Fruit fly (Drosophila melanogaster) whole organism, prepupa: ENCODE results near the gene Idua.

ENCODE experiments used
- Blimp-1 ChIP-seq: fragments of 200-800 bp; sonication (Bioruptor generic); optimal IDR thresholded peaks from 3 replicates; lab custom pipeline; 2017; ENCODE audit warnings: missing biosample characterization, missing genetic modification characterization, mild to moderate bottlenecking, moderate library complexity, missing genetic modification reagents
- CG10631 ChIP-seq: fragments of 200-800 bp; sonication (Bioruptor generic); optimal IDR thresholded peaks from 2 replicates; lab custom pipeline; 2016; ENCODE audit warnings: missing biosample characterization, missing genetic modification characterization
- CG10669 ChIP-seq: fragments of 200-800 bp; sonication (Bioruptor generic); optimal IDR thresholded peaks from 3 replicates; lab custom pipeline; 2018; ENCODE audit warnings: missing biosample characterization, mild to moderate bottlenecking, missing genetic modification characterization, moderate library complexity
- CG11294 ChIP-seq: fragments of 200-800 bp; sonication (Bioruptor generic); IDR thresholded peaks from 2 replicates; pipeline ENCODE4 v1.3.6; 2022; ENCODE audit warnings: missing biosample characterization, missing genetic modification characterization
- CG11762 ChIP-seq: fragments of 200-800 bp; sonication (Bioruptor generic); optimal IDR thresholded peaks from 3 replicates; lab custom pipeline; 2016; ENCODE audit warnings: missing biosample characterization, missing genetic modification characterization; ENCODE audit not compliant: insufficient read depth
- CG11902 ChIP-seq: fragments of 200-800 bp; sonication (Bioruptor generic); optimal IDR thresholded peaks from 3 replicates; lab custom pipeline; 2016; ENCODE audit warnings: missing biosample characterization, missing genetic modification characterization
- CG3032 ChIP-seq: fragments of 200-800 bp; optimal IDR thresholded peaks from 2 replicates; lab custom pipeline; 2019; ENCODE audit warnings: missing biosample characterization, mild to moderate bottlenecking, missing genetic modification characterization, moderate library complexity
- CG3919 ChIP-seq: fragments of 200-800 bp; sonication (Bioruptor generic); optimal IDR thresholded peaks from 3 replicates; lab custom pipeline; 2016; ENCODE audit warnings: missing biosample characterization, missing genetic modification characterization
- CG4318 ChIP-seq: fragments of 200-800 bp; sonication (Bioruptor generic); optimal IDR thresholded peaks from 3 replicates; lab custom pipeline; 2017; ENCODE audit warnings: missing biosample characterization, mild to moderate bottlenecking, missing genetic modification characterization
- CG6163 ChIP-seq: fragments of 200-800 bp; sonication (Bioruptor generic); IDR thresholded peaks from 3 replicates; pipeline ENCODE4 v1.3.6; 2022; ENCODE audit warnings: missing biosample characterization, missing genetic modification characterization
- CG6276 ChIP-seq: fragments of 200-800 bp; sonication (Bioruptor generic); optimal IDR thresholded peaks from 2 replicates; lab custom pipeline; 2017; ENCODE audit warnings: missing biosample characterization, mild to moderate bottlenecking, missing genetic modification characterization
- CG7368 ChIP-seq: fragments of 200-800 bp; sonication (Bioruptor generic); optimal IDR thresholded peaks from 3 replicates; lab custom pipeline; 2016; ENCODE audit warnings: missing biosample characterization, missing genetic modification characterization
- CG8119 ChIP-seq: fragments of 200-800 bp; sonication (Bioruptor generic); IDR thresholded peaks from 3 replicates; pipeline ENCODE4 v1.3.6; 2022; ENCODE audit warnings: missing biosample characterization, missing genetic modification characterization
- CG8319 ChIP-seq: fragments of 200-800 bp; sonication (Bioruptor generic); optimal IDR thresholded peaks from 3 replicates; lab custom pipeline; 2016; ENCODE audit warnings: missing biosample characterization, missing genetic modification characterization
- Eip75B ChIP-seq: fragments of 200-800 bp; sonication (Bioruptor generic); optimal IDR thresholded peaks from 3 replicates; lab custom pipeline; 2016; ENCODE audit warnings: missing biosample characterization, missing genetic modification characterization
- Eip78C ChIP-seq: fragments of 200-800 bp; sonication (Bioruptor generic); peaks from one replicate; lab custom pipeline; 2016; ENCODE audit warnings: missing biosample characterization, missing genetic modification characterization
- Ets21C ChIP-seq: fragments of 200-800 bp; sonication (Bioruptor generic); optimal IDR thresholded peaks from 3 replicates; lab custom pipeline; 2016; ENCODE audit warnings: missing biosample characterization, missing genetic modification characterization
- Ets96B ChIP-seq: fragments of 200-800 bp; optimal IDR thresholded peaks from 2 replicates; lab custom pipeline; 2019; ENCODE audit warnings: missing biosample characterization, mild to moderate bottlenecking, missing genetic modification characterization, moderate library complexity
- Gug ChIP-seq: fragments of 200-800 bp; sonication (Bioruptor generic); IDR thresholded peaks from 2 replicates; pipeline ENCODE4 v1.3.6; 2022; ENCODE audit warnings: missing biosample characterization, missing genetic modification characterization
- Hr38 ChIP-seq: sonication (Bioruptor generic); optimal IDR thresholded peaks from 2 replicates; lab custom pipeline; 2016; ENCODE audit warnings: missing biosample characterization, missing genetic modification characterization
- Hr39 ChIP-seq: fragments of 200-800 bp; sonication (Bioruptor generic); optimal IDR thresholded peaks from 2 replicates; lab custom pipeline; 2016; ENCODE audit warnings: missing biosample characterization, missing genetic modification characterization
- Hr4 ChIP-seq: fragments of 200-800 bp; sonication (Bioruptor generic); optimal IDR thresholded peaks from 3 replicates; lab custom pipeline; 2016; ENCODE audit warnings: missing biosample characterization, missing genetic modification characterization
- Lpt ChIP-seq: fragments of 200-800 bp; sonication (Bioruptor generic); optimal IDR thresholded peaks from 3 replicates; lab custom pipeline; 2016; ENCODE audit warnings: missing biosample characterization, missing genetic modification characterization
- Met ChIP-seq: fragments of 200-800 bp; sonication (Bioruptor generic); optimal IDR thresholded peaks from 3 replicates; lab custom pipeline; 2016; ENCODE audit warnings: missing biosample characterization, missing genetic modification characterization
- Sox15 ChIP-seq: fragments of 200-800 bp; sonication (Bioruptor generic); optimal IDR thresholded peaks from 3 replicates; lab custom pipeline; 2016; ENCODE audit warnings: missing biosample characterization, missing genetic modification characterization
- dac ChIP-seq: fragments of 200-800 bp; sonication (Bioruptor generic); optimal IDR thresholded peaks from 2 replicates; lab custom pipeline; 2017; ENCODE audit warnings: missing biosample characterization, mild to moderate bottlenecking, missing genetic modification characterization
- eg ChIP-seq: fragments of 200-800 bp; sonication (Bioruptor generic); IDR thresholded peaks from 3 replicates; pipeline ENCODE4 v1.3.6; 2022; ENCODE audit warnings: missing biosample characterization, missing genetic modification characterization
- esn ChIP-seq: fragments of 200-800 bp; sonication (Bioruptor generic); optimal IDR thresholded peaks from 2 replicates; lab custom pipeline; 2016; ENCODE audit warnings: missing biosample characterization, mild to moderate bottlenecking, missing genetic modification characterization, moderate library complexity
- fd59A ChIP-seq: fragments of 200-800 bp; sonication (Bioruptor generic); optimal IDR thresholded peaks from 2 replicates; lab custom pipeline; 2017; ENCODE audit warnings: missing biosample characterization, mild to moderate bottlenecking, missing genetic modification characterization, missing genetic modification reagents
- fkh ChIP-seq: fragments of 200-800 bp; sonication (Bioruptor generic); optimal IDR thresholded peaks from 3 replicates; lab custom pipeline; 2017; ENCODE audit warnings: missing biosample characterization, mild to moderate bottlenecking, missing genetic modification characterization, moderate library complexity
- lz ChIP-seq: fragments of 200-800 bp; sonication (Bioruptor generic); optimal IDR thresholded peaks from 3 replicates; lab custom pipeline; 2016; ENCODE audit warnings: missing biosample characterization, missing genetic modification characterization
- ss ChIP-seq, 2 experiments: fragments of 200-800 bp; sonication (Bioruptor generic); optimal IDR thresholded peaks; 2 replicates in 1 of 2; 3 replicates in 1 of 2; lab custom pipeline; 2017 to 2018; ENCODE audit warnings: mild to moderate bottlenecking in 2 of 2, missing biosample characterization in 2 of 2, missing genetic modification characterization in 2 of 2, moderate library complexity in 1 of 2
- svp ChIP-seq: fragments of 200-800 bp; sonication (Bioruptor generic); peaks from one replicate; lab custom pipeline; 2016; ENCODE audit warnings: missing biosample characterization, missing genetic modification characterization
- vri ChIP-seq: fragments of 200-800 bp; sonication (Bioruptor generic); optimal IDR thresholded peaks from 3 replicates; lab custom pipeline; 2016; ENCODE audit warnings: missing biosample characterization, mild to moderate bottlenecking, missing genetic modification characterization

Idua gene

dm6 chr2L:11106562-11106962, 6.3 kb downstream of the Idua start, which contains the start of gene Reps (continued):
- TF ChIP-seq fd59A (peak; percentile 97), vri (peak; percentile 94), Blimp-1 (GFP tag; lab: Kevin White, UChicago) (peak; percentile 90), dac (peak; percentile 95), Lpt (GFP tag; lab: Kevin White, UChicago) (peak; percentile 97), CG8119 (peak; percentile 96), CG7368 (GFP tag; lab: Kevin White, UChicago) (peak; percentile 95), CG11762 (GFP tag; lab: Kevin White, UChicago) (peak; percentile 98)
- TF ChIP-seq, all 60 proteins: peak for 60

- TF ChIP-seq CG8319 (GFP tag; lab: Kevin White, UChicago) (no peak), svp (GFP tag; lab: Kevin White, UChicago) (peak; percentile 94)
These were observed 7.5 kb downstream of the Idua start for dm6 chr2L:11105320-11105719.

DNA sequence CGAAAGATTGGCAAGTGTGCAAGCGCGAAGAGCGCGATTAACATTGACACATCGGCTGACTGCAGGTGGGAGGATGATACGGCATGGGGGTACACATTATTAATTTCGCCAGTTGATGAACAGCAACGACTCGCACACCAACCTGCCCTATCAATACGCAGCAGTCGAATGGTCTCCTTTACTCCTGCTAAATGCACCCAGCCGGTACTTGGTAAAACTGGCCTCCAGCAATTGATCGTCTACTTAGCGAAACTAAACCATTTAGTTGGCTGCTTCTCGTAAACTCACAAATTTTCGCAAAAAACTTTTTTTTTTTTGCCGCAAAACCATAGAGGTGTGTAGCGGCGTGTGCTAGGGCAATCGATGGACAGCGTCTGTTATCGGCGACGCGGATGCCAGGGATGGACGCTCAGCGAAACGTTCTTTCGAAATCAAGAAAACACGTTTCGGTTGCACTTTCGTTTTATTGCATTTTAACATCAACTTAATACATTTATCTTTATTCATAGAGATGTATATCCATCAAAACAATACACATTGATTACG, 12.3 kb downstream of the Idua start, which contains the start of gene Ge-1:
TSS of gene Ge-1 (minus strand) at position 373 of the 546 bp plus-strand sequence.
- peak; percentile 9 for TF ChIP-seq CG3032 (tag; lab: Kevin White, UChicago)
- TF ChIP-seq CG6163 (GFP tag; lab: Robert Waterston, UW): no peak
- TF ChIP-seq Met (GFP tag; lab: Kevin White, UChicago): no peak
- TF ChIP-seq esn: peak; percentile 16

DNA sequence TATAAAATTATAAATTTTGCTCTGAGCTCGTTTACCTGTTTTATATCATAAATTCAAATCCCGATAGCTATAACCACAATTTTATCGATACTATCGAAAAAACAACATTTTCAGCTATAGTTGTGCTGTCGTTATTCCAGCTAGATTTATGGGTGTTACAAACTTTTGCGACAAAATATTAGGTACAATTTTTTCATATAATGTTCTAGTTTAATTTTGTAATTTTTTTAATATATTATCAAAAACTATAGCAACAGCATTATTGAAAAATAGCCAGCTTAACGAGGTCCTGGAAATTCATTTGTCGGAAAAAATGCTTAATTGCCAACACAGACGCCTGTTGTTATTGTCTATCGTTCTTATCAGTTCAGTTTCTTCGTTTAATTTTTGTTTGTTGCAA, 21.8 kb downstream of the Idua start, which contains the start of gene Wdr59:
TSS of gene Wdr59 (plus strand) at position 334 of the 400 bp plus-strand sequence.
- TF ChIP-seq esn: peak; percentile 62
- TF ChIP-seq eg (GFP tag; lab: Robert Waterston, UW): no peak
- no peak for TF ChIP-seq CG10631 (GFP tag; lab: Kevin White, UChicago)
- no peak for TF ChIP-seq CG6276 (GFP tag; lab: Kevin White, UChicago)
- no peak for TF ChIP-seq ss (GFP tag; optimal IDR thresholded peaks at IDR 0.05; lab: Kevin White, UChicago)
- TF ChIP-seq Blimp-1 (GFP tag; lab: Kevin White, UChicago): no peak
- TF ChIP-seq CG11294 (GFP tag; lab: Robert Waterston, UW): no peak
- no peak for TF ChIP-seq Hr39 (GFP tag; lab: Kevin White, UChicago)
- TF ChIP-seq CG4318 (GFP tag; lab: Kevin White, UChicago): no peak
- no peak for TF ChIP-seq CG11762 (GFP tag; lab: Kevin White, UChicago)
- no peak for TF ChIP-seq Eip78C (GFP tag; lab: Kevin White, UChicago)
- TF ChIP-seq Hr38 (GFP tag; lab: Kevin White, UChicago): no peak
- peak; percentile 45 for TF ChIP-seq CG3032 (tag; lab: Kevin White, UChicago)
- TF ChIP-seq CG10669 (GFP tag; lab: Kevin White, UChicago): no peak
- no peak for TF ChIP-seq CG3919 (GFP tag; lab: Kevin White, UChicago)
- peak; percentile 8 for TF ChIP-seq Sox15
- no peak for TF ChIP-seq fd59A
- TF ChIP-seq lz (GFP tag; lab: Kevin White, UChicago): peak; percentile 37
- no peak for TF ChIP-seq Ets21C (GFP tag; lab: Kevin White, UChicago)
- TF ChIP-seq vri: no peak
- TF ChIP-seq Eip75B (GFP tag; lab: Kevin White, UChicago): no peak

DNA sequence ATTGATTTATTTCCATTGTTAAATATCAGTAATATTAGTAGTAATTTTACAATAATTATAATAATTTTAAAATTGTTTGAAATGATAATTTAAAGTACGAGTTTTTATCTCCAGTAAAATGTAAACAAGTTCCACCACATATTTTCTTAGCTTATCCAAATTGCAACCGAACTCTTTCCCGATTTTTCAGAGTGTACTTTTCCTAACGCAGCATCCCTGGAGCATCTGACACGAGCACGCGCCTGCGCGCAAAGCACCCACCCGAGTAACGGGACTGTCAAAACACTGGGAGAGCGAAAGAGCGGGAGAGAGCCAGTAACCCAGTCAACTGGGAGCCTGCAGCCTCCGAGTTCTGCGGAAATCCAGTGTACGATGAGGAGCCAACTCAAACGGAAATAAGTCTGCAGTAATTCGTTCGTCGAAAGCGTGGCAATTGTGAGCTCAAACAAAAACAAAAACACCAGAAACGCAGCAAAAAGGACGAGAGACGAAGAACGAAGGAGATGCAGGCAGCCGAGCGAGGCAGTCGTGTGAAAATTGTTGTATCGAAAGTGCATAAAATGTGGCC, 26.4 kb downstream of the Idua start, which contains the start of gene CG16854:
TSS of gene CG16854 (plus strand) at position 365 of the 568 bp plus-strand sequence.
- TF ChIP-seq CG10631 (GFP tag; lab: Kevin White, UChicago) (no peak), fkh (no peak), CG6163 (GFP tag; lab: Robert Waterston, UW) (no peak), Gug (no peak), Hr4 (GFP tag; lab: Kevin White, UChicago) (no peak), svp (GFP tag; lab: Kevin White, UChicago) (no peak), lz (GFP tag; lab: Kevin White, UChicago) (no peak), CG4318 (GFP tag; lab: Kevin White, UChicago) (no peak), Met (GFP tag; lab: Kevin White, UChicago) (no peak), Blimp-1 (GFP tag; lab: Kevin White, UChicago) (no peak), Ets96B (no peak), CG11902 (GFP tag; lab: Kevin White, UChicago) (no peak), Sox15 (no peak)
